Worm (Caenorhabditis elegans) whole organism, young adult: ENCODE data around the gene F44E5.5.
A peak's percentile ranks its signal among the peaks of the same experiment; 100 is the strongest.

ENCODE experiments used
- C17E4.6 ChIP-seq: fragments of 200-800 bp; sonication (Bioruptor generic); IDR thresholded peaks from 2 replicates; pipeline ENCODE4 v1.3.6; 2022; ENCODE audit warnings: missing genetic modification reagents, missing genetic modification characterization, missing compliant biosample characterization
- F52B5.7 ChIP-seq: sonication (generic microtip); optimal IDR thresholded peaks from 2 replicates; lab custom pipeline; 2016; ENCODE audit warnings: mild to moderate bottlenecking, missing genetic modification characterization, missing compliant biosample characterization
- Y95B8A.8 ChIP-seq: fragments of 200-800 bp; sonication (Bioruptor generic); IDR thresholded peaks from 2 replicates; pipeline ENCODE4 v1.3.6; 2022; ENCODE audit warnings: missing genetic modification reagents, missing genetic modification characterization, missing compliant biosample characterization
- ceh-40 ChIP-seq: fragments of 200-800 bp; sonication (Bioruptor generic); IDR thresholded peaks from 2 replicates; pipeline ENCODE4 v1.3.6; 2022; ENCODE audit warnings: missing genetic modification characterization, missing compliant biosample characterization
- ceh-79 ChIP-seq: sonication (generic microtip); optimal IDR thresholded peaks from 2 replicates; lab custom pipeline; 2017; ENCODE audit warnings: mild to moderate bottlenecking, missing genetic modification characterization, missing compliant biosample characterization
- efl-1 ChIP-seq: fragments of 150-350 bp; optimal IDR thresholded peaks from 2 replicates; lab custom pipeline; 2014; ENCODE audit warnings: missing biosample characterization, missing genetic modification reagents, missing genetic modification characterization
- him-1 ChIP-seq: sonication (generic microtip); optimal IDR thresholded peaks from 2 replicates; lab custom pipeline; 2016; ENCODE audit warnings: missing genotype, missing genetic modification reagents, missing genetic modification characterization, missing compliant biosample characterization
- hrde-1 ChIP-seq: sonication (generic microtip); optimal IDR thresholded peaks from 2 replicates; lab custom pipeline; 2016; ENCODE audit warnings: missing genetic modification characterization, mild to moderate bottlenecking, missing compliant biosample characterization, moderate library complexity, missing genotype, missing genetic modification reagents, borderline replicate concordance
- lin-26 ChIP-seq: fragments of 200-800 bp; sonication (Bioruptor generic); IDR thresholded peaks from 2 replicates; pipeline ENCODE4 v1.3.6; 2022; ENCODE audit warnings: missing genetic modification reagents, missing genetic modification characterization, missing compliant biosample characterization
- mcd-1 ChIP-seq: fragments of 200-800 bp; sonication (Bioruptor generic); IDR thresholded peaks from 2 replicates; pipeline ENCODE4 v1.3.6; 2022; ENCODE audit warnings: missing genetic modification reagents, missing genetic modification characterization, missing compliant biosample characterization
- nhr-90 ChIP-seq: sonication (generic microtip); optimal IDR thresholded peaks from 2 replicates; lab custom pipeline; 2016; ENCODE audit warnings: missing genotype, mild to moderate bottlenecking, missing genetic modification characterization, missing compliant biosample characterization
- pha-4 ChIP-seq: fragments of 150-350 bp; sonication (generic microtip); optimal IDR thresholded peaks from 2 replicates; lab custom pipeline; 2014; ENCODE audit warnings: missing biosample characterization, missing genetic modification reagents, missing genetic modification characterization
- sdz-38 ChIP-seq: sonication (generic microtip); optimal IDR thresholded peaks from 2 replicates; lab custom pipeline; 2016; ENCODE audit warnings: missing genotype, missing genetic modification characterization, missing compliant biosample characterization
- snpc-4 ChIP-seq, 5 experiments: fragments of 150-350 bp in 1 of 5; sonication (generic microtip) in 4 of 5; optimal IDR thresholded peaks; 2 replicates each; lab custom pipeline; 2014 to 2018; ENCODE audit warnings: missing genetic modification characterization in 5 of 5, missing biosample characterization in 3 of 5, antibody characterized with exemption in 2 of 5, mild to moderate bottlenecking in 2 of 5, missing compliant biosample characterization in 2 of 5, missing genotype in 2 of 5, moderate library complexity in 2 of 5, missing genetic modification reagents in 1 of 5

- TF ChIP-seq nhr-90 (tag; lab: Kevin White, UChicago) (peak; percentile 63), ceh-40 (GFP tag; lab: Robert Waterston, UW) (no peak), snpc-4 (GFP tag; optimal IDR thresholded peaks at IDR 0.05; lab: Kevin White, UChicago) (no peak), snpc-4 (tag; optimal IDR thresholded peaks at IDR 0.05; lab: Kevin White, UChicago) (peak in 3 of 4 experiments; percentile 51 to 74 (median 59)), C17E4.6 (no peak), hrde-1 (tag; lab: Kevin White, UChicago) (no peak), mcd-1 (GFP tag; lab: Robert Waterston, UW) (peak; percentile 73), efl-1 (GFP tag; lab: Kevin White, UChicago) (peak; percentile 17), Y95B8A.8 (GFP tag; lab: Robert Waterston, UW) (no peak), pha-4 (no peak), ceh-79 (tag; lab: Kevin White, UChicago) (no peak), sdz-38 (tag; lab: Kevin White, UChicago) (no peak), him-1 (tag; lab: Kevin White, UChicago) (no peak), lin-26 (GFP tag; lab: Robert Waterston, UW) (0 out of 2 replicates have a peak, but pooled peaks have one; percentile 61), F52B5.7 (peak; percentile 59)
Observed at ce11 chrII:11749490-11750172, 9.8 kb upstream of the F44E5.5 start.
